Fruit fly (Drosophila melanogaster) Kc167 (cell line): Measurements from ENCODE around the gene AsnS.

Experiments used
- Myc ChIP-seq: fragments of >200 bp; optimal IDR thresholded peaks from 2 replicates; lab custom pipeline; 2017; ENCODE audit warnings: missing external identifiers
- Sin3A ChIP-seq: fragments of >200 bp; optimal IDR thresholded peaks from 2 replicates; lab custom pipeline; 2018; ENCODE audit warnings: missing external identifiers

DNA sequence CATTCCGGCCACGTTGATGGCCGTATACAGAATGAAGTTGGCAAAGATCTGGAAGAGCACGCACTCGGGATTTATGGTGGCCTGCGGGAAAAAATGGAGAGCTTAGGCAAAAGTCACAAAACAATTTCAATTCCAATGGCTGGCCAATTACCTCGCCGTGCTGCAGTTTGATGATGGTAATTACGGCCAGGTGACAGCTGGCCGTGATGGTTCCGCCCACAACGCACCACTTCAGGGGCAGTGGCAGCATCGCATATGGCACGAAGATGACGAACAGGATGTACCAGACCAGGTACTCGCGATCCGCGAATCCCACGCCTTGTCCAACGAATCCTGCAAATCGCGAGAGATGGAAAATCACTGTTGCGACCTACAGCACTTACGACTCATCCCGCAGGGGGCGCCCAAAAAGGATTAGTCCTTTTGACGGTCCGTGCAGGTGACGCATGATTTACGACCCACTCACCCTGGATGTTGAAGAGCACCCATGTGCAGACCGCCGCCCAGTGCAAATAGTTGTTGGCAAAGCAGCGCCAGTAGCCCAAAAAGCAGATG lies 27.0 kb upstream of the AsnS start:
- no peak for TF ChIP-seq Myc (lab: Kevin White, UChicago)
- TF ChIP-seq Sin3A: no peak
